Worm (Caenorhabditis elegans) whole organism, L2 larva: Measurements from ENCODE around the gene gon-14.
A peak's percentile ranks its signal among the peaks of the same experiment; 100 is the strongest.

Experiments used
- C34F6.9 ChIP-seq: fragments of 150-350 bp; optimal IDR thresholded peaks from 2 replicates; lab custom pipeline; 2014; ENCODE audit warnings: missing biosample characterization, missing genetic modification characterization
- F13H6.1 ChIP-seq: sonication (generic microtip); optimal IDR thresholded peaks from 2 replicates; lab custom pipeline; 2016; ENCODE audit warnings: missing genetic modification characterization, missing compliant biosample characterization
- R02D3.7 ChIP-seq: fragments of 150-350 bp; optimal IDR thresholded peaks from 2 replicates; lab custom pipeline; 2014; ENCODE audit warnings: missing biosample characterization, missing genetic modification characterization
- ZK546.5 ChIP-seq: sonication (generic microtip); optimal IDR thresholded peaks from 2 replicates; lab custom pipeline; 2017; ENCODE audit warnings: missing biosample characterization, missing genetic modification characterization
- alr-1 ChIP-seq: fragments of 150-350 bp; optimal IDR thresholded peaks from 2 replicates; lab custom pipeline; 2014; ENCODE audit warnings: missing biosample characterization, missing genetic modification characterization
- aly-2 ChIP-seq: fragments of 150-350 bp; optimal IDR thresholded peaks from 2 replicates; lab custom pipeline; 2014; ENCODE audit warnings: missing biosample characterization, missing genetic modification characterization
- ama-1 ChIP-seq: fragments of 150-350 bp; optimal IDR thresholded peaks from 2 replicates; lab custom pipeline; 2018; ENCODE audit warnings: inconsistent platforms
- blmp-1 ChIP-seq: sonication (generic microtip); optimal IDR thresholded peaks from 2 replicates; lab custom pipeline; 2017; ENCODE audit warnings: missing genetic modification characterization, mild to moderate bottlenecking, missing compliant biosample characterization, antibody characterized with exemption, moderate library complexity; ENCODE audit not compliant: insufficient read depth
- crh-2 ChIP-seq: sonication (generic microtip); optimal IDR thresholded peaks from 2 replicates; lab custom pipeline; 2017; ENCODE audit warnings: missing biosample characterization, missing genetic modification characterization
- dmd-4 ChIP-seq: sonication (generic microtip); optimal IDR thresholded peaks from 2 replicates; lab custom pipeline; 2017; ENCODE audit warnings: missing biosample characterization, missing genetic modification characterization
- egl-27 ChIP-seq: sonication (generic microtip); optimal IDR thresholded peaks from 3 replicates; lab custom pipeline; 2017; ENCODE audit warnings: missing biosample characterization, missing genetic modification reagents, missing genetic modification characterization
- elt-1 ChIP-seq: fragments of 150-350 bp; optimal IDR thresholded peaks from 2 replicates; lab custom pipeline; 2014; ENCODE audit warnings: missing biosample characterization, missing genetic modification characterization
- elt-3 ChIP-seq: sonication (generic microtip); optimal IDR thresholded peaks from 2 replicates; lab custom pipeline; 2017; ENCODE audit warnings: missing biosample characterization, missing genetic modification characterization
- fos-1 ChIP-seq: fragments of 150-350 bp; optimal IDR thresholded peaks from 2 replicates; lab custom pipeline; 2014; ENCODE audit warnings: missing biosample characterization, missing genetic modification characterization
- gmeb-1 ChIP-seq: fragments of 150-350 bp; optimal IDR thresholded peaks from 2 replicates; lab custom pipeline; 2014; ENCODE audit warnings: missing biosample characterization, missing genetic modification characterization
- lin-11 ChIP-seq: fragments of 150-350 bp; sonication (generic microtip); optimal IDR thresholded peaks from 2 replicates; lab custom pipeline; 2014; ENCODE audit warnings: missing biosample characterization, missing genetic modification characterization, inconsistent platforms, mixed read lengths
- lin-13 ChIP-seq: fragments of 150-350 bp; optimal IDR thresholded peaks from 2 replicates; lab custom pipeline; 2014; ENCODE audit warnings: missing biosample characterization, missing genetic modification reagents, missing genetic modification characterization
- lsy-2 ChIP-seq, 2 experiments: fragments of 150-350 bp in 1 of 2; sonication (generic microtip) in 1 of 2; optimal IDR thresholded peaks; 2 replicates each; lab custom pipeline; 2014 to 2017; ENCODE audit warnings: missing biosample characterization in 2 of 2, missing genetic modification characterization in 2 of 2
- mab-5 ChIP-seq: fragments of 150-350 bp; optimal IDR thresholded peaks from 2 replicates; lab custom pipeline; 2014; ENCODE audit warnings: missing biosample characterization, missing genetic modification characterization
- nhr-11 ChIP-seq: fragments of 150-350 bp; optimal IDR thresholded peaks from 2 replicates; lab custom pipeline; 2014; ENCODE audit warnings: missing biosample characterization, missing genetic modification characterization
- nhr-12 ChIP-seq: fragments of 150-350 bp; optimal IDR thresholded peaks from 2 replicates; lab custom pipeline; 2014; ENCODE audit warnings: missing biosample characterization, missing genetic modification characterization
- nhr-129 ChIP-seq: fragments of 150-350 bp; optimal IDR thresholded peaks from 2 replicates; lab custom pipeline; 2014; ENCODE audit warnings: missing biosample characterization, missing genetic modification characterization
- nhr-21 ChIP-seq: fragments of 150-350 bp; optimal IDR thresholded peaks from 2 replicates; lab custom pipeline; 2014; ENCODE audit warnings: missing biosample characterization, missing genetic modification characterization
- nhr-23 ChIP-seq: fragments of 150-350 bp; optimal IDR thresholded peaks from 2 replicates; lab custom pipeline; 2014; ENCODE audit warnings: missing biosample characterization, missing genetic modification reagents, missing genetic modification characterization
- nhr-237 ChIP-seq: fragments of 150-350 bp; optimal IDR thresholded peaks from 2 replicates; lab custom pipeline; 2014; ENCODE audit warnings: missing biosample characterization, missing genetic modification characterization
- nhr-25 ChIP-seq: fragments of 150-350 bp; sonication (generic microtip); optimal IDR thresholded peaks from 3 replicates; lab custom pipeline; 2014; ENCODE audit warnings: missing biosample characterization, missing genetic modification characterization
- nhr-77 ChIP-seq: fragments of 150-350 bp; optimal IDR thresholded peaks from 2 replicates; lab custom pipeline; 2014; ENCODE audit warnings: missing biosample characterization, missing genetic modification characterization
- peb-1 ChIP-seq: fragments of 150-350 bp; optimal IDR thresholded peaks from 2 replicates; lab custom pipeline; 2014; ENCODE audit warnings: missing biosample characterization, missing genetic modification characterization
- skn-1 ChIP-seq: sonication (generic microtip); optimal IDR thresholded peaks from 2 replicates; lab custom pipeline; 2017; ENCODE audit warnings: missing biosample characterization, missing genetic modification characterization
- sma-3 ChIP-seq: sonication (generic microtip); optimal IDR thresholded peaks from 2 replicates; lab custom pipeline; 2016; ENCODE audit warnings: missing genetic modification reagents, missing genetic modification characterization, missing compliant biosample characterization
- snpc-4 ChIP-seq: fragments of 150-350 bp; optimal IDR thresholded peaks from 2 replicates; lab custom pipeline; 2014; ENCODE audit warnings: missing biosample characterization, missing genetic modification characterization
- unc-55 ChIP-seq: fragments of 150-350 bp; sonication (generic microtip); optimal IDR thresholded peaks from 3 replicates; lab custom pipeline; 2014; ENCODE audit warnings: missing biosample characterization, missing genetic modification reagents, missing genetic modification characterization
- unc-62 ChIP-seq: fragments of 150-350 bp; optimal IDR thresholded peaks from 2 replicates; lab custom pipeline; 2014; ENCODE audit warnings: missing biosample characterization, missing genetic modification reagents, missing genetic modification characterization
- zag-1 ChIP-seq: fragments of 150-350 bp; optimal IDR thresholded peaks from 2 replicates; lab custom pipeline; 2014; ENCODE audit warnings: missing biosample characterization, missing genetic modification characterization
- ztf-1 ChIP-seq: fragments of 200-800 bp; sonication (Bioruptor generic); conservative IDR thresholded peaks from 2 replicates; pipeline ENCODE4 v1.3.6; 2022; ENCODE audit warnings: missing genetic modification characterization, missing compliant biosample characterization
- ztf-4 ChIP-seq: fragments of 150-350 bp; optimal IDR thresholded peaks from 2 replicates; lab custom pipeline; 2014; ENCODE audit warnings: missing biosample characterization, missing genetic modification characterization

gon-14 gene

ce11 chrV:6630769-6631168, 19.8 kb upstream of the gon-14 start:
- peak; percentile 44 for TF ChIP-seq C34F6.9 (tag; lab: Kevin White, UChicago)
- TF ChIP-seq aly-2 = no peak
- TF ChIP-seq crh-2 = no peak
- no peak for TF ChIP-seq nhr-237 (tag; lab: Kevin White, UChicago)
- TF ChIP-seq snpc-4 (tag; lab: Kevin White, UChicago) = no peak
- TF ChIP-seq ama-1 (lab: Kevin White, UChicago) = no peak
- TF ChIP-seq ZK546.5 (tag; lab: Kevin White, UChicago) = no peak
- no peak for TF ChIP-seq sma-3 (GFP tag; lab: Kevin White, UChicago)
- peak; percentile 61 for TF ChIP-seq nhr-21
- TF ChIP-seq blmp-1 (tag; lab: Kevin White, UChicago) = no peak
- TF ChIP-seq alr-1 (tag; lab: Kevin White, UChicago) = no peak
- TF ChIP-seq egl-27 (tag; lab: Kevin White, UChicago) = no peak
- peak in 1 of 2 experiments; percentile 46 for TF ChIP-seq lsy-2 (tag; optimal IDR thresholded peaks at IDR 0.05; lab: Kevin White, UChicago)
- no peak for TF ChIP-seq fos-1 (tag; lab: Kevin White, UChicago)
- TF ChIP-seq nhr-23 (tag; lab: Kevin White, UChicago) = no peak
- no peak for TF ChIP-seq mab-5 (tag; lab: Kevin White, UChicago)

- TF ChIP-seq alr-1 (tag; lab: Kevin White, UChicago) (no peak), fos-1 (tag; lab: Kevin White, UChicago) (no peak), gmeb-1 (no peak), peb-1 (tag; lab: Kevin White, UChicago) (no peak), nhr-25 (tag; lab: Kevin White, UChicago) (no peak), zag-1 (tag; lab: Kevin White, UChicago) (no peak), dmd-4 (tag; lab: Kevin White, UChicago) (no peak), nhr-77 (tag; lab: Kevin White, UChicago) (no peak), mab-5 (tag; lab: Kevin White, UChicago) (no peak), nhr-12 (tag; lab: Kevin White, UChicago) (no peak), unc-62 (GFP tag; lab: Kevin White, UChicago) (no peak)
- TF ChIP-seq, all 48 proteins: peak for 0
Measured at ce11 chrV:6626244-6626643, 15.3 kb upstream of the gon-14 start, which contains the start of gene ppt-1. Gene ppt-1 (minus strand): TSS chrV:6626344.

- TF ChIP-seq nhr-129 (tag; lab: Kevin White, UChicago) (no peak), elt-3 (tag; lab: Kevin White, UChicago) (no peak), dmd-4 (tag; lab: Kevin White, UChicago) (no peak), skn-1 (tag; lab: Kevin White, UChicago) (no peak), unc-55 (GFP tag; lab: Kevin White, UChicago) (no peak), peb-1 (tag; lab: Kevin White, UChicago) (no peak), lsy-2 (tag; optimal IDR thresholded peaks at IDR 0.05; lab: Kevin White, UChicago) (no peak), lin-13 (GFP tag; lab: Kevin White, UChicago) (no peak), nhr-23 (tag; lab: Kevin White, UChicago) (no peak), nhr-25 (tag; lab: Kevin White, UChicago) (no peak), ama-1 (lab: Kevin White, UChicago) (no peak), aly-2 (no peak), unc-62 (GFP tag; lab: Kevin White, UChicago) (no peak), nhr-11 (tag; lab: Kevin White, UChicago) (no peak), R02D3.7 (tag; lab: Kevin White, UChicago) (no peak), F13H6.1 (tag; lab: Kevin White, UChicago) (no peak), lin-11 (no peak), snpc-4 (tag; lab: Kevin White, UChicago) (no peak)
Measured at ce11 chrV:6621894-6622293, 10.9 kb upstream of the gon-14 start, which contains the start of gene nhr-37. Gene nhr-37 (plus strand): TSS chrV:6622194.

- TF ChIP-seq sma-3 (GFP tag; lab: Kevin White, UChicago) (peak; percentile 35), lin-11 (no peak), nhr-21 (no peak), ztf-1 (no peak), mab-5 (tag; lab: Kevin White, UChicago) (no peak), ztf-4 (tag; lab: Kevin White, UChicago) (no peak), gmeb-1 (no peak), elt-1 (tag; lab: Kevin White, UChicago) (no peak)
Measured at ce11 chrV:6620809-6621208, 9.9 kb upstream of the gon-14 start.
